Fruit fly (Drosophila melanogaster) whole organism, embryonic: ENCODE measurements around the gene Ir94g.

ENCODE experiments used
- CG31224 ChIP-seq: fragments of 200-800 bp; sonication (Bioruptor generic); IDR thresholded peaks from 2 replicates; pipeline ENCODE4 v1.3.6; 2022; ENCODE audit warnings: missing biosample characterization, missing genetic modification characterization
- CG6854 ChIP-seq: fragments of 200-800 bp; sonication (Bioruptor generic); optimal IDR thresholded peaks from 3 replicates; lab custom pipeline; 2017; ENCODE audit warnings: missing biosample characterization, mild to moderate bottlenecking, missing genetic modification characterization
- usp ChIP-seq: fragments of >200 bp; optimal IDR thresholded peaks from 2 replicates; lab custom pipeline; 2017; ENCODE audit warnings: missing biosample characterization, missing genetic modification characterization

- TF ChIP-seq usp (GFP tag; lab: Kevin White, UChicago) (no peak), CG6854 (GFP tag; lab: Kevin White, UChicago) (no peak), CG31224 (GFP tag; lab: Robert Waterston, UW) (no peak)
Measured at dm6 chr3R:23486743-23487142, 3.1 kb downstream of the Ir94g start.
